Worm (Caenorhabditis elegans) whole organism, young adult: Measurements from ENCODE around the gene ram-5.

ENCODE experiments used
- B0035.1 ChIP-seq: sonication (generic microtip); optimal IDR thresholded peaks from 2 replicates; lab custom pipeline; 2016; ENCODE audit warnings: missing genetic modification characterization, mild to moderate bottlenecking, missing compliant biosample characterization, missing genotype, missing genetic modification reagents
- B0336.3 ChIP-seq: fragments of 200-800 bp; sonication (Bioruptor generic); IDR thresholded peaks from 2 replicates; pipeline ENCODE4 v1.3.6; 2022; ENCODE audit warnings: missing genetic modification characterization, missing compliant biosample characterization
- C06A6.2 ChIP-seq: fragments of 200-800 bp; sonication (Bioruptor generic); conservative IDR thresholded peaks from 2 replicates; pipeline ENCODE4 v1.3.6; 2022; ENCODE audit warnings: missing genetic modification characterization, missing compliant biosample characterization
- F10E7.11 ChIP-seq: sonication (generic microtip); optimal IDR thresholded peaks from 2 replicates; lab custom pipeline; 2017; ENCODE audit warnings: mild to moderate bottlenecking, missing genetic modification characterization, moderate library complexity, missing compliant biosample characterization
- F57A8.1 ChIP-seq: fragments of 200-800 bp; sonication (Bioruptor generic); optimal IDR thresholded peaks from 2 replicates; lab custom pipeline; 2018; ENCODE audit warnings: mild to moderate bottlenecking, missing genetic modification characterization, moderate library complexity, missing compliant biosample characterization
- K11D2.4 ChIP-seq: fragments of 200-800 bp; sonication (Bioruptor generic); IDR thresholded peaks from 2 replicates; pipeline ENCODE4 v1.3.6; 2022; ENCODE audit warnings: missing genetic modification reagents, missing genetic modification characterization, missing compliant biosample characterization
- K12H6.12 ChIP-seq: fragments of 200-800 bp; sonication (Bioruptor generic); optimal IDR thresholded peaks from 2 replicates; lab custom pipeline; 2018; ENCODE audit warnings: mild to moderate bottlenecking, missing genetic modification characterization, missing compliant biosample characterization
- T07F8.4 ChIP-seq: sonication (generic microtip); optimal IDR thresholded peaks from 2 replicates; lab custom pipeline; 2016; ENCODE audit warnings: mild to moderate bottlenecking, missing genetic modification characterization, moderate library complexity, missing compliant biosample characterization
- T26A5.8 ChIP-seq: sonication (generic microtip); optimal IDR thresholded peaks from 2 replicates; lab custom pipeline; 2016; ENCODE audit warnings: missing genetic modification characterization, missing compliant biosample characterization
- Y53F4B.3 ChIP-seq: fragments of 200-800 bp; sonication (Bioruptor generic); IDR thresholded peaks from 2 replicates; pipeline ENCODE4 v1.3.6; 2022; ENCODE audit warnings: missing genetic modification reagents, missing genetic modification characterization, missing compliant biosample characterization
- Y53G8AR.9 ChIP-seq: fragments of 200-800 bp; sonication (Bioruptor generic); conservative IDR thresholded peaks from 2 replicates; pipeline ENCODE4 v1.3.6; 2022; ENCODE audit warnings: missing genetic modification reagents, missing genetic modification characterization, missing compliant biosample characterization
- Y56A3A.18 ChIP-seq: fragments of 200-800 bp; sonication (Bioruptor generic); IDR thresholded peaks from 2 replicates; pipeline ENCODE4 v1.3.6; 2022; ENCODE audit warnings: missing genetic modification reagents, missing genetic modification characterization, missing compliant biosample characterization
- aptf-2 ChIP-seq: fragments of 200-800 bp; sonication (Bioruptor generic); conservative IDR thresholded peaks from 2 replicates; pipeline ENCODE4 v1.3.6; 2022; ENCODE audit warnings: missing genetic modification reagents, missing genetic modification characterization, missing compliant biosample characterization
- atf-7 ChIP-seq: sonication (generic microtip); optimal IDR thresholded peaks from 2 replicates; lab custom pipeline; 2017; ENCODE audit warnings: mild to moderate bottlenecking, missing genetic modification characterization, missing compliant biosample characterization
- attf-5 ChIP-seq: fragments of 200-800 bp; sonication (Bioruptor generic); optimal IDR thresholded peaks from 2 replicates; lab custom pipeline; 2018; ENCODE audit warnings: mild to moderate bottlenecking, missing genetic modification characterization, missing compliant biosample characterization
- bed-1 ChIP-seq: fragments of 200-800 bp; sonication (Bioruptor generic); IDR thresholded peaks from 2 replicates; pipeline ENCODE4 v1.3.6; 2022; ENCODE audit warnings: missing genetic modification reagents, missing genetic modification characterization, missing compliant biosample characterization
- cebp-1 ChIP-seq, 2 experiments: fragments of 200-800 bp in 1 of 2; sonication (Bioruptor generic) in 1 of 2; sonication (generic microtip) in 1 of 2; IDR thresholded peaks in 1 of 2; optimal IDR thresholded peaks in 1 of 2; 2 replicates each; pipeline versions ENCODE4 v1.3.6 to Lab custom; 2017 to 2022; ENCODE audit warnings: missing compliant biosample characterization in 2 of 2, missing genetic modification characterization in 2 of 2, mild to moderate bottlenecking in 1 of 2, missing genetic modification reagents in 1 of 2, moderate library complexity in 1 of 2
- cebp-2 ChIP-seq: fragments of 200-800 bp; sonication (Bioruptor generic); IDR thresholded peaks from 2 replicates; pipeline ENCODE4 v1.3.6; 2022; ENCODE audit warnings: missing genetic modification characterization, missing compliant biosample characterization
- ceh-100 ChIP-seq: fragments of 200-800 bp; sonication (Bioruptor generic); IDR thresholded peaks from 2 replicates; pipeline ENCODE4 v1.3.6; 2022; ENCODE audit warnings: missing genetic modification reagents, missing genetic modification characterization, missing compliant biosample characterization
- ceh-79 ChIP-seq: sonication (generic microtip); optimal IDR thresholded peaks from 2 replicates; lab custom pipeline; 2017; ENCODE audit warnings: mild to moderate bottlenecking, missing genetic modification characterization, missing compliant biosample characterization
- dpff-1 ChIP-seq: sonication (generic microtip); optimal IDR thresholded peaks from 2 replicates; lab custom pipeline; 2017; ENCODE audit warnings: mild to moderate bottlenecking, missing genetic modification characterization, missing compliant biosample characterization
- egrh-3 ChIP-seq: fragments of 200-800 bp; sonication (Bioruptor generic); IDR thresholded peaks from 2 replicates; pipeline ENCODE4 v1.3.6; 2022; ENCODE audit warnings: missing genetic modification reagents, missing genetic modification characterization, missing compliant biosample characterization
- ekl-4 ChIP-seq: fragments of 200-800 bp; sonication (Bioruptor generic); IDR thresholded peaks from 2 replicates; pipeline ENCODE4 v1.3.6; 2022; ENCODE audit warnings: missing genetic modification reagents, missing genetic modification characterization, missing compliant biosample characterization
- hmg-20 ChIP-seq: fragments of 200-800 bp; sonication (Bioruptor generic); IDR thresholded peaks from 2 replicates; pipeline ENCODE4 v1.3.6; 2022; ENCODE audit warnings: missing genetic modification reagents, missing genetic modification characterization, missing compliant biosample characterization
- hrde-1 ChIP-seq: sonication (generic microtip); optimal IDR thresholded peaks from 2 replicates; lab custom pipeline; 2016; ENCODE audit warnings: missing genetic modification characterization, mild to moderate bottlenecking, missing compliant biosample characterization, moderate library complexity, missing genotype, missing genetic modification reagents, borderline replicate concordance
- hsf-1 ChIP-seq: fragments of 200-800 bp; sonication (Bioruptor generic); IDR thresholded peaks from 2 replicates; pipeline ENCODE4 v1.3.6; 2022; ENCODE audit warnings: missing genetic modification reagents, missing genetic modification characterization, missing compliant biosample characterization
- madf-3 ChIP-seq: fragments of 200-800 bp; sonication (Bioruptor generic); IDR thresholded peaks from 2 replicates; pipeline ENCODE4 v1.3.6; 2022; ENCODE audit warnings: missing genetic modification reagents, missing genetic modification characterization, missing compliant biosample characterization
- madf-8 ChIP-seq: fragments of 200-800 bp; sonication (Bioruptor generic); conservative IDR thresholded peaks from 2 replicates; pipeline ENCODE4 v1.3.6; 2022; ENCODE audit warnings: missing genetic modification reagents, missing genetic modification characterization, missing compliant biosample characterization
- mcd-1 ChIP-seq: fragments of 200-800 bp; sonication (Bioruptor generic); IDR thresholded peaks from 2 replicates; pipeline ENCODE4 v1.3.6; 2022; ENCODE audit warnings: missing genetic modification reagents, missing genetic modification characterization, missing compliant biosample characterization
- nfya-2 ChIP-seq: fragments of 200-800 bp; sonication (Bioruptor generic); IDR thresholded peaks from 2 replicates; pipeline ENCODE4 v1.3.6; 2022; ENCODE audit warnings: missing genetic modification reagents, missing genetic modification characterization, missing compliant biosample characterization
- nhr-120 ChIP-seq: fragments of 200-800 bp; sonication (Bioruptor generic); IDR thresholded peaks from 2 replicates; pipeline ENCODE4 v1.3.6; 2022; ENCODE audit warnings: missing genetic modification characterization, missing compliant biosample characterization
- nhr-179 ChIP-seq: sonication (generic microtip); optimal IDR thresholded peaks from 2 replicates; lab custom pipeline; 2016; ENCODE audit warnings: mild to moderate bottlenecking, missing genetic modification characterization, missing compliant biosample characterization
- nhr-27 ChIP-seq: fragments of 200-800 bp; sonication (Bioruptor generic); optimal IDR thresholded peaks from 2 replicates; lab custom pipeline; 2018; ENCODE audit warnings: mild to moderate bottlenecking, missing genetic modification characterization, moderate library complexity, missing compliant biosample characterization
- pha-4 ChIP-seq: fragments of 150-350 bp; sonication (generic microtip); optimal IDR thresholded peaks from 2 replicates; lab custom pipeline; 2014; ENCODE audit warnings: missing biosample characterization, missing genetic modification reagents, missing genetic modification characterization
- rec-8 ChIP-seq, 2 experiments: sonication (generic microtip); optimal IDR thresholded peaks; 2 replicates each; lab custom pipeline; 2016; ENCODE audit warnings: mild to moderate bottlenecking in 2 of 2, missing genetic modification characterization in 2 of 2, missing genetic modification reagents in 2 of 2, missing genotype in 2 of 2, missing biosample characterization in 1 of 2, missing compliant biosample characterization in 1 of 2, moderate library complexity in 1 of 2
- sea-2 ChIP-seq: fragments of 200-800 bp; sonication (Bioruptor generic); IDR thresholded peaks from 2 replicates; pipeline ENCODE4 v1.3.6; 2022; ENCODE audit warnings: missing genetic modification characterization, missing compliant biosample characterization
- snpc-1.1 ChIP-seq: sonication (generic microtip); optimal IDR thresholded peaks from 2 replicates; lab custom pipeline; 2017; ENCODE audit warnings: missing genetic modification characterization, mild to moderate bottlenecking, missing compliant biosample characterization, antibody characterized with exemption, moderate library complexity, missing genotype, missing genetic modification reagents; ENCODE audit not compliant: insufficient read depth
- snpc-3.4 ChIP-seq: sonication (generic microtip); optimal IDR thresholded peaks from 2 replicates; lab custom pipeline; 2017; ENCODE audit warnings: missing genetic modification characterization, mild to moderate bottlenecking, missing compliant biosample characterization, antibody characterized with exemption, moderate library complexity, missing genotype, missing genetic modification reagents
- snpc-4 ChIP-seq, 5 experiments: fragments of 150-350 bp in 1 of 5; sonication (generic microtip) in 4 of 5; optimal IDR thresholded peaks; 2 replicates each; lab custom pipeline; 2014 to 2018; ENCODE audit warnings: missing genetic modification characterization in 5 of 5, missing biosample characterization in 3 of 5, antibody characterized with exemption in 2 of 5, mild to moderate bottlenecking in 2 of 5, missing compliant biosample characterization in 2 of 5, missing genotype in 2 of 5, moderate library complexity in 2 of 5, missing genetic modification reagents in 1 of 5
- somi-1 ChIP-seq: fragments of 200-800 bp; sonication (Bioruptor generic); optimal IDR thresholded peaks from 2 replicates; lab custom pipeline; 2018; ENCODE audit warnings: mild to moderate bottlenecking, missing genetic modification characterization, missing compliant biosample characterization
- sptf-2 ChIP-seq: fragments of 200-800 bp; sonication (Bioruptor generic); optimal IDR thresholded peaks from 2 replicates; lab custom pipeline; 2018; ENCODE audit warnings: mild to moderate bottlenecking, missing genetic modification characterization, missing compliant biosample characterization
- tbp1 ChIP-seq: fragments of 200-800 bp; sonication (Bioruptor generic); optimal IDR thresholded peaks from 2 replicates; lab custom pipeline; 2018; ENCODE audit warnings: mild to moderate bottlenecking, missing genetic modification characterization, missing compliant biosample characterization
- zfh-2 ChIP-seq: fragments of 200-800 bp; sonication (Bioruptor generic); conservative IDR thresholded peaks from 2 replicates; pipeline ENCODE4 v1.3.6; 2022; ENCODE audit warnings: missing genetic modification reagents, missing genetic modification characterization, missing compliant biosample characterization
- ztf-26 ChIP-seq: sonication (generic microtip); optimal IDR thresholded peaks from 2 replicates; lab custom pipeline; 2017; ENCODE audit warnings: missing genetic modification characterization, missing compliant biosample characterization

ram-5 gene

DNA sequence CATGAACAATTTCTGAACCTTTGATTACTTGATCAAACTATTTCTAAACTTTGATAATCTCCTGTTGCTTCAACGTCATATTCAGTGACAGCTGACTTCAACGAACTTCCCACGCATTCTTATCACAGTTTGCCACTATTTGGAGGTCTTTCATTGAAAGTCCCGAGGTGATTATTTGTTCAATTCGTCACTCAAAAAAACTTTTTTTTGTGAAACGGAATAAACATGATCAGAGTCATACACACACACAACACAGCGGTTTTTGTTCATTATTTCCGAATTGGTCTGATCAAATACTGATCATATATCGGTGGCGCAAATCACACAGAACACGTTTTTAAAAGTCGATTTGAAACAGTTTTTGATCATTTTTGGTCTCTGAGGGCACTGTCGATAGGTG, 6.5 kb downstream of the ram-5 start (continued):
- no peak for TF ChIP-seq B0336.3 (GFP tag; lab: Robert Waterston, UW)
- no peak for TF ChIP-seq tbp1 (GFP tag; lab: Kevin White, UChicago)
- no peak for TF ChIP-seq ztf-26 (tag; lab: Kevin White, UChicago)
- no peak for TF ChIP-seq madf-3 (GFP tag; lab: Robert Waterston, UW)
- TF ChIP-seq, all 124 proteins: peak for 0

- no peak for TF ChIP-seq Y53G8AR.9 (GFP tag; lab: Robert Waterston, UW)
- TF ChIP-seq attf-5 (GFP tag; lab: Kevin White, UChicago) = no peak
- no peak for TF ChIP-seq rec-8 (tag; optimal IDR thresholded peaks at IDR 0.05; lab: Kevin White, UChicago)
- no peak for TF ChIP-seq hmg-20
- TF ChIP-seq sea-2 (GFP tag; lab: Robert Waterston, UW) = no peak
- TF ChIP-seq Y53F4B.3 (GFP tag; lab: Robert Waterston, UW) = no peak
- no peak for TF ChIP-seq F57A8.1
- TF ChIP-seq T07F8.4 (tag; lab: Kevin White, UChicago) = no peak
- no peak for TF ChIP-seq dpff-1 (tag; lab: Kevin White, UChicago)
- no peak for TF ChIP-seq atf-7
- peak; percentile 75 for TF ChIP-seq K12H6.12 (tag; lab: Kevin White, UChicago)
- no peak for TF ChIP-seq sptf-2 (GFP tag; lab: Kevin White, UChicago)
- TF ChIP-seq madf-8 = no peak
- no peak for TF ChIP-seq nfya-2 (GFP tag; lab: Robert Waterston, UW)
- TF ChIP-seq zfh-2 (GFP tag; lab: Robert Waterston, UW) = peak; percentile 68; the same call in 1 of the 2 replicates
- TF ChIP-seq pha-4 (tag; lab: Kevin White, UChicago) = no peak
- no peak for TF ChIP-seq nhr-27
- TF ChIP-seq F10E7.11 (tag; lab: Kevin White, UChicago) = no peak
- TF ChIP-seq nhr-120 = no peak
- TF ChIP-seq ekl-4 (GFP tag; lab: Robert Waterston, UW) = no peak
- 0 out of 2 replicates have a peak, but pooled peaks have one; percentile 9 for TF ChIP-seq mcd-1 (GFP tag; lab: Robert Waterston, UW)
- no peak for TF ChIP-seq B0336.3 (GFP tag; lab: Robert Waterston, UW)
- no peak for TF ChIP-seq bed-1
- no peak for TF ChIP-seq ztf-26 (tag; lab: Kevin White, UChicago)
- no peak for TF ChIP-seq hsf-1 (GFP tag; lab: Robert Waterston, UW)
- TF ChIP-seq hrde-1 (tag; lab: Kevin White, UChicago) = no peak
- TF ChIP-seq somi-1 = no peak
- TF ChIP-seq snpc-1.1 = no peak
- TF ChIP-seq aptf-2 = no peak
- TF ChIP-seq ceh-100 (GFP tag; lab: Robert Waterston, UW) = no peak
- TF ChIP-seq B0035.1 (tag; lab: Kevin White, UChicago) = no peak
- TF ChIP-seq K11D2.4 (GFP tag; lab: Robert Waterston, UW) = no peak
- TF ChIP-seq ceh-79 = no peak
- TF ChIP-seq nhr-179 (tag; lab: Kevin White, UChicago) = no peak
- no peak for TF ChIP-seq Y56A3A.18 (GFP tag; lab: Robert Waterston, UW)
- TF ChIP-seq cebp-1 (GFP tag; IDR thresholded peaks at IDR 0.05; lab: Robert Waterston, UW) = peak; percentile 93
- peak; percentile 98 for TF ChIP-seq cebp-1 (tag; optimal IDR thresholded peaks at IDR 0.05; lab: Kevin White, UChicago)
- TF ChIP-seq snpc-3.4 = no peak
- no peak for TF ChIP-seq C06A6.2
- TF ChIP-seq egrh-3 = no peak
- TF ChIP-seq snpc-4 (GFP tag; optimal IDR thresholded peaks at IDR 0.05; lab: Kevin White, UChicago) = no peak
- TF ChIP-seq snpc-4 (tag; optimal IDR thresholded peaks at IDR 0.05; lab: Kevin White, UChicago) = peak in 1 of 4 experiments; percentile 20
- TF ChIP-seq T26A5.8 (tag; lab: Kevin White, UChicago) = no peak
- TF ChIP-seq cebp-2 = no peak
Measured at ce11 chrX:14557352-14557935, 7.5 kb downstream of the ram-5 start.
